Fruit fly (Drosophila melanogaster): Measurements from ENCODE around the gene Mvl.

- TF ChIP-seq pan (optimal IDR thresholded peaks at IDR 0.05) (no peak), psq (optimal IDR thresholded peaks at IDR 0.05) (no peak)
These were observed 47.4 kb upstream of the Mvl start, which contains the start of the genes Sec15 and rtet for dm6 chr3R:21107907-21108591.
